Fruit fly (Drosophila melanogaster): ENCODE data around the gene CG13474.
A peak's percentile ranks its signal among the peaks of the same experiment; 100 is the strongest.

The CG13474 gene

DNA sequence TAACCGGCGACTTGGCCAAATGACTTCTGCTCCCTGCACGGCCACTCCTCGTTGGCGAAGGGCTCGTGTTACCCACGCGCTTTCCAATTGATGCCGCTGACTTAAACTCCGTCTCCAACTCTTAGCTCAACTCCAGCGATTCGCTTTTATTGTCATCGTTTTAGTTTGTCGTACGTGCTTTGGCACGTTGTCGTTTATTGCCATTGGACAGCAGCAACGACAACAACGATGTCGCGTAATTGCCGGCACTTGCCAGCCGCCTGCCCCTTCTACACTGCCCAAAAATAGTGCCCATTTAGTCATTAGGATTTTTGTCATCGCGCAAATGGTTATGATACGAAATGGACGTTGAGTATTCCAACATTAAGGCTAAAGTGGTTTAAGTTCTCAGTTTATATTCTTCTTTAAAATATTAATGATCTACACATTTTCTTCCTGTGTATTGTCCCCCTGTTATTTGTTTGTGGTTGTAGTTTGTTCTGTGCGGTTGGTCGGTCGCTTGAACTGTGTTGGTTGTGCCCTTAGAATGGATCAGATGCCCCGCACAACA lies 31.0 kb downstream of the CG13474 start (continued):
- TF ChIP-seq grau (tag; optimal IDR thresholded peaks at IDR 0.05) (peak; percentile 89), HLH3B (GFP tag; IDR thresholded peaks at IDR 0.05) (peak; percentile 89), CG8281 (tag; optimal IDR thresholded peaks at IDR 0.05) (peak; percentile 70), CG5245 (GFP tag; optimal IDR thresholded peaks at IDR 0.05) (peak; percentile 89), Doc2 (GFP tag; IDR thresholded peaks at IDR 0.05) (0 out of 2 replicates have a peak, but pooled peaks have one; percentile 40), fd64A (GFP tag; optimal IDR thresholded peaks at IDR 0.05) (peak; percentile 71), CG7556 (GFP tag; optimal IDR thresholded peaks at IDR 0.05) (peak; percentile 89), Hmr (GFP tag; optimal IDR thresholded peaks at IDR 0.05) (peak; percentile 87), Dll (GFP tag; IDR thresholded peaks at IDR 0.05; ENCODE audit: partially characterized antibody) (no peak), hkb (optimal IDR thresholded peaks at IDR 0.05) (no peak), hkb (GFP tag; IDR thresholded peaks at IDR 0.05) (peak; percentile 90), yki (optimal IDR thresholded peaks at IDR 0.05) (no peak), CG31388 (GFP tag; optimal IDR thresholded peaks at IDR 0.05) (peak; percentile 69), Fer3 (tag; optimal IDR thresholded peaks at IDR 0.05) (peak; percentile 74), gsb-n (tag; optimal IDR thresholded peaks at IDR 0.05) (peak; percentile 84), Pdp1 (GFP tag; optimal IDR thresholded peaks at IDR 0.05) (peak; percentile 82 to 91), crc (GFP tag; optimal IDR thresholded peaks at IDR 0.05) (peak; percentile 87), HmgZ (tag; optimal IDR thresholded peaks at IDR 0.05) (peak; percentile 88), eve (GFP tag; optimal IDR thresholded peaks at IDR 0.05) (peak in 1 of 2 experiments; percentile 95), Atf3 (GFP tag; optimal IDR thresholded peaks at IDR 0.05) (peak; percentile 88), fru (optimal IDR thresholded peaks at IDR 0.05) (no peak), CG6765 (GFP tag; optimal IDR thresholded peaks at IDR 0.05) (peak; percentile 66), vfl (GFP tag; optimal IDR thresholded peaks at IDR 0.05) (peak; percentile 75), dan (GFP tag; IDR thresholded peaks at IDR 0.05) (peak; percentile 62; the same call in 1 of the 2 replicates), pb (GFP tag; optimal IDR thresholded peaks at IDR 0.05) (peak; percentile 76), Bdp1 (GFP tag; optimal IDR thresholded peaks at IDR 0.05) (peak; percentile 81), CG15696 (tag; optimal IDR thresholded peaks at IDR 0.05) (peak; percentile 88), CG7839 (tag; optimal IDR thresholded peaks at IDR 0.05) (peak; percentile 93), cas (GFP tag; IDR thresholded peaks at IDR 0.05) (no peak), CG10147 (GFP tag; optimal IDR thresholded peaks at IDR 0.05) (peak; percentile 88), CG11560 (tag; IDR thresholded peaks at IDR 0.05) (peak; percentile 64; the same call in 1 of the 3 replicates), salm (tag; optimal IDR thresholded peaks at IDR 0.05) (peak; percentile 81), CG10565 (GFP tag; optimal IDR thresholded peaks at IDR 0.05) (peak; percentile 60), CG13123 (GFP tag; optimal IDR thresholded peaks at IDR 0.05) (peak; percentile 78), CG2202 (tag; optimal IDR thresholded peaks at IDR 0.05) (peak; percentile 85), emc (GFP tag; optimal IDR thresholded peaks at IDR 0.05) (peak; percentile 75), Nf-YC (tag; optimal IDR thresholded peaks at IDR 0.05) (peak; percentile 73), ci (GFP tag; IDR thresholded peaks at IDR 0.05) (peak; percentile 95), onecut (GFP tag; IDR thresholded peaks at IDR 0.05) (peak; percentile 88), CG3065 (GFP tag; optimal IDR thresholded peaks at IDR 0.05) (peak; percentile 81), Sry-β (GFP tag; optimal IDR thresholded peaks at IDR 0.05) (peak; percentile 52), CG12155 (GFP tag; optimal IDR thresholded peaks at IDR 0.05) (peak; percentile 84), pros (GFP tag; optimal IDR thresholded peaks at IDR 0.05) (no peak), vvl (GFP tag; IDR thresholded peaks at IDR 0.05) (peak; percentile 93), trh (GFP tag; optimal IDR thresholded peaks at IDR 0.05) (peak; percentile 79), NfI (GFP tag; optimal IDR thresholded peaks at IDR 0.05) (peak; percentile 86), CG6272 (GFP tag; IDR thresholded peaks at IDR 0.05) (peak; percentile 57; the same call in 1 of the 2 replicates), CG7271 (tag; optimal IDR thresholded peaks at IDR 0.05) (no peak), CG11456 (GFP tag; IDR thresholded peaks at IDR 0.05) (peak; percentile 83), jigr1 (GFP tag; IDR thresholded peaks at IDR 0.05) (peak; percentile 65; the same call in 1 of the 3 replicates), CG15073 (GFP tag; optimal IDR thresholded peaks at IDR 0.05) (peak; percentile 45)

Data from whole organism, embryonic.